Fruit fly (Drosophila melanogaster): ENCODE data around the gene Nsf2.
A peak's percentile ranks its signal among the peaks of the same experiment; 100 is the strongest.

The Nsf2 gene

dm6 chr3R:13850992-13851391 is 13.2 kb upstream of the Nsf2 start (continued):
- TF ChIP-seq CG11294 (GFP tag; IDR thresholded peaks at IDR 0.05) (no peak), ss (GFP tag; optimal IDR thresholded peaks at IDR 0.05) (peak in 1 of 2 experiments; percentile 39), CG16779 (tag; optimal IDR thresholded peaks at IDR 0.05) (no peak), CG11762 (GFP tag; optimal IDR thresholded peaks at IDR 0.05; ENCODE audit: insufficient read depth) (no peak), Ets96B (tag; optimal IDR thresholded peaks at IDR 0.05) (peak; percentile 51), dsx (GFP tag; optimal IDR thresholded peaks at IDR 0.05; ENCODE audit: poor library complexity, severe bottlenecking) (peak; percentile 42), fd59A (GFP tag; optimal IDR thresholded peaks at IDR 0.05) (peak; percentile 58), CG9139 (GFP tag; optimal IDR thresholded peaks at IDR 0.05) (peak; percentile 7), CG34406 (GFP tag; optimal IDR thresholded peaks at IDR 0.05) (peak; percentile 38), Eip93F (GFP tag; optimal IDR thresholded peaks at IDR 0.05) (no peak), CG3032 (tag; optimal IDR thresholded peaks at IDR 0.05) (peak; percentile 42), acj6 (GFP tag; optimal IDR thresholded peaks at IDR 0.05) (peak; percentile 35), Eip75B (GFP tag; optimal IDR thresholded peaks at IDR 0.05) (no peak), CG4318 (GFP tag; optimal IDR thresholded peaks at IDR 0.05) (no peak), net (GFP tag; optimal IDR thresholded peaks at IDR 0.05) (no peak), topi (GFP tag; optimal IDR thresholded peaks at IDR 0.05) (peak; percentile 21), fd85E (GFP tag; optimal IDR thresholded peaks at IDR 0.05) (no peak), Smox (GFP tag; optimal IDR thresholded peaks at IDR 0.05) (peak; percentile 23), lz (GFP tag; optimal IDR thresholded peaks at IDR 0.05) (no peak), fkh (GFP tag; optimal IDR thresholded peaks at IDR 0.05) (no peak), Gug (GFP tag; IDR thresholded peaks at IDR 0.05) (no peak), Eip78C (GFP tag) (peak; percentile 86), Hr4 (GFP tag; optimal IDR thresholded peaks at IDR 0.05) (no peak)

- TF ChIP-seq dsx (GFP tag; optimal IDR thresholded peaks at IDR 0.05; ENCODE audit: poor library complexity, severe bottlenecking) (peak; percentile 74), Ets96B (tag; optimal IDR thresholded peaks at IDR 0.05) (peak; percentile 77), CG15336 (GFP tag; IDR thresholded peaks at IDR 0.05) (peak; percentile 37; the same call in 1 of the 2 replicates), CG8319 (GFP tag; optimal IDR thresholded peaks at IDR 0.05) (peak; percentile 32), CG16779 (tag; optimal IDR thresholded peaks at IDR 0.05) (no peak), CG31627 (GFP tag; optimal IDR thresholded peaks at IDR 0.05) (peak; percentile 66), Eip75B (GFP tag; optimal IDR thresholded peaks at IDR 0.05) (peak; percentile 71), Blimp-1 (GFP tag; optimal IDR thresholded peaks at IDR 0.05) (peak; percentile 54), CG8119 (GFP tag; IDR thresholded peaks at IDR 0.05) (0 out of 3 replicates have a peak, but pooled peaks have one; percentile 30), eg (GFP tag; IDR thresholded peaks at IDR 0.05) (no peak), Ets21C (GFP tag; optimal IDR thresholded peaks at IDR 0.05) (peak; percentile 29), CG10631 (GFP tag; optimal IDR thresholded peaks at IDR 0.05) (peak; percentile 81), spab (GFP tag; optimal IDR thresholded peaks at IDR 0.05) (peak; percentile 62), CG4318 (GFP tag; optimal IDR thresholded peaks at IDR 0.05) (no peak), Hr4 (GFP tag; optimal IDR thresholded peaks at IDR 0.05) (peak; percentile 9), CG8632 (GFP tag; optimal IDR thresholded peaks at IDR 0.05) (peak; percentile 73), vri (GFP tag; optimal IDR thresholded peaks at IDR 0.05) (peak; percentile 74), CG1621 (tag; optimal IDR thresholded peaks at IDR 0.05) (peak; percentile 48), OdsH (GFP tag; optimal IDR thresholded peaks at IDR 0.05) (peak; percentile 70), svp (GFP tag) (peak; percentile 88), fd85E (GFP tag; optimal IDR thresholded peaks at IDR 0.05) (no peak), Lpt (GFP tag; optimal IDR thresholded peaks at IDR 0.05) (no peak), CG6792 (GFP tag; optimal IDR thresholded peaks at IDR 0.05) (peak; percentile 74), ss (GFP tag; optimal IDR thresholded peaks at IDR 0.05) (peak; percentile 30 to 56), Sox14 (GFP tag; optimal IDR thresholded peaks at IDR 0.05) (peak; percentile 59), CG6276 (GFP tag; optimal IDR thresholded peaks at IDR 0.05) (no peak), Eip78C (GFP tag) (peak; percentile 88), achi (GFP tag; optimal IDR thresholded peaks at IDR 0.05) (peak; percentile 72), CG3032 (tag; optimal IDR thresholded peaks at IDR 0.05) (peak; percentile 76), fd59A (GFP tag; optimal IDR thresholded peaks at IDR 0.05) (peak; percentile 61), Hr39 (GFP tag; optimal IDR thresholded peaks at IDR 0.05) (peak; percentile 62), Sox102F (GFP tag; optimal IDR thresholded peaks at IDR 0.05) (peak; percentile 83), Smox (GFP tag; optimal IDR thresholded peaks at IDR 0.05) (peak; percentile 83), Met (GFP tag; optimal IDR thresholded peaks at IDR 0.05) (peak; percentile 88), lz (GFP tag; optimal IDR thresholded peaks at IDR 0.05) (peak; percentile 72), CG6163 (GFP tag; IDR thresholded peaks at IDR 0.05) (peak; percentile 69), CG3919 (GFP tag; optimal IDR thresholded peaks at IDR 0.05) (peak; percentile 74), CG11294 (GFP tag; IDR thresholded peaks at IDR 0.05) (no peak), dac (GFP tag; optimal IDR thresholded peaks at IDR 0.05) (no peak), fkh (GFP tag; optimal IDR thresholded peaks at IDR 0.05) (no peak)
Observed at dm6 chr3R:13849327-13849726, 11.5 kb upstream of the Nsf2 start.

Measured in whole organism, prepupa.